Fruit fly (Drosophila melanogaster) whole organism, adult: ENCODE results near the gene CG42554.

Experiments
- CG12768 ChIP-seq: fragments of 200-800 bp; sonication (Bioruptor generic); optimal IDR thresholded peaks from 2 replicates; lab custom pipeline; 2017; ENCODE audit warnings: missing biosample characterization, missing genetic modification characterization, mild to moderate bottlenecking, moderate library complexity, missing genetic modification reagents
- CG14711 ChIP-seq: fragments of 200-800 bp; sonication (Bioruptor generic); optimal IDR thresholded peaks from 2 replicates; lab custom pipeline; 2018; ENCODE audit warnings: missing biosample characterization, mild to moderate bottlenecking, missing genetic modification characterization, moderate library complexity
- CG7101 ChIP-seq: fragments of 200-800 bp; sonication (Bioruptor generic); optimal IDR thresholded peaks from 2 replicates; lab custom pipeline; 2018; ENCODE audit warnings: missing biosample characterization, mild to moderate bottlenecking, missing genetic modification characterization, moderate library complexity
- Clk ChIP-seq: fragments of 200-800 bp; sonication (Bioruptor generic); optimal IDR thresholded peaks from 2 replicates; lab custom pipeline; 2017; ENCODE audit warnings: missing biosample characterization, missing genetic modification characterization
- Crg-1 ChIP-seq: fragments of 200-800 bp; sonication (Bioruptor generic); optimal IDR thresholded peaks from 2 replicates; lab custom pipeline; 2016; ENCODE audit warnings: missing biosample characterization, missing genetic modification characterization
- Hr96 ChIP-seq: fragments of 200-800 bp; sonication (Bioruptor generic); optimal IDR thresholded peaks from 2 replicates; lab custom pipeline; 2016; ENCODE audit warnings: missing biosample characterization, missing genetic modification characterization
- bab1 ChIP-seq: fragments of 200-800 bp; sonication (Bioruptor generic); optimal IDR thresholded peaks from 3 replicates; lab custom pipeline; 2019; ENCODE audit warnings: missing biosample characterization, mild to moderate bottlenecking, missing genetic modification characterization, moderate library complexity
- cnc ChIP-seq, 2 experiments: fragments of >200 bp; optimal IDR thresholded peaks; 2 replicates each; lab custom pipeline; 2017
- kay ChIP-seq: fragments of 200-800 bp; sonication (Bioruptor generic); peaks from one replicate; lab custom pipeline; 2016; ENCODE audit warnings: missing biosample characterization, missing genetic modification characterization, borderline replicate concordance
- ovo ChIP-seq: fragments of 200-800 bp; sonication (Bioruptor generic); optimal IDR thresholded peaks from 2 replicates; lab custom pipeline; 2016; ENCODE audit warnings: missing biosample characterization, missing genetic modification characterization

DNA sequence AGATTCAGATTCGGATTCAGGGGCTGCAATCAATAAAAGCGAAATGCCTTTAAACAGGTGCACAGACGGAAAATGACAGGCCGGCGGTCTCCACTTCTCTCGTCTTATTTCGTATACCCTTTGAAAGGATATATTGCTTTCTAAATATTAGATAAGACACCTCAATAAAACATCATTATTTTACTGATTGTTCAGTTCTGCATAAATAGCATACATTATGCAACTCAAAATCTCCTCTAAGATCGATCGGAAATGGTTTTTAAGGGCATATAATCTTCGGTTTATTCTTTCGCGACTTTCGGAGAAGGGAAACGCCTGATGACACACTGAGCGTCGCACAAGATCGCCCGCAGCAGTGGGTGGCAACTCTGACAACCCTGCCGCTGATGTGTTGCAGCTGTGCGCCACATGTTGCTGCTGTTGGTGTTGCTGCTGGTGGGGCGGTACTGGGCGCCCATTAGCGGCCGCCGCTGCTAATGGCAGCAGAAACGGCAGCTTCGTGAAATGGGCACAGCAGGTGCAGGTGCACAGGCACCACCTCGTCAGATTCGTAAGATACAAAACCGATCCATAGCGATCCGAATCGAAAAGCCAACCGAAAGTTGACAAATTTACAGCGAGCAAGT is 49.6 kb upstream of the CG42554 start:
- TF ChIP-seq Clk (GFP tag; lab: Kevin White, UChicago) (no peak), kay (no peak), CG14711 (tag; lab: Kevin White, UChicago) (no peak), CG7101 (tag; lab: Kevin White, UChicago) (no peak), CG12768 (GFP tag; lab: Kevin White, UChicago) (no peak), Hr96 (GFP tag; lab: Kevin White, UChicago) (no peak), cnc (optimal IDR thresholded peaks at IDR 0.05; lab: Kevin White, UChicago) (no peak), bab1 (no peak), Crg-1 (GFP tag; lab: Kevin White, UChicago) (no peak), ovo (no peak)
